Fruit fly (Drosophila melanogaster): Measurements from ENCODE around the gene Archease.

The Archease gene

DNA sequence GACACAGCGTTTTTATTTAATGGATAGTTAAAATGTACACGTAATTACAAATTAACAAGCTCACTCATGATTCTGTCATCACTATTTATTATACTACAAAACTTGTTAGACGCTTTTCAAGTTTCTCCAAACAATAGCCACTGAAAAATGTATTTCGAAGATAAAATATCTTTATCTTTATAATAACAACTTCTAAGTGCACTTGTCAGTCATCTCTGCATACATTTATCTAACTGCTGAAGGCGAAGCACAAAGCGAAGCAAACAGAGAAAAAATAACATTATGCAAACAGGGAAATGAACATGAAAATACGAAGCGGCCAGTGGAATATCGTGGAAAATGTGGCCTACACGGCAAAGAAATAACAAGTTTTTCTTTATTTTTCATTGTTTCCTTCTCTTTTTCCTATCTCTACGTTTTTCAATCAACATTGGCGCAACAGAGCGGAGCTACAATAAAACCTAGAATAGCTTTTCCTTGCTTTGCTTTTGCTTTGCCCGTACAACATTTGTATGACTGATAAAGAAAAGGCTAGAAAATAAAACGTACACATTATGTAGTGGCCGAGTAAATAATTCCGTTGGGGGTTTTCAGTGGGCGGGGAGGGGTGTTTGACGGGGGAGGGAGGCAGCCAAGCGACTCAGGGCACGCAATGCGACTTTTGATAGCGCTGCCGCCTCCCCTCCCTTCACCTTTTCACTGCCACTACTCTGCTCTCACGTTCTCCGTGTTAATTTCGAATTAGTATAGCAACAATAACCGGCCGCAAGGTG is 33.2 kb downstream of the Archease start:
- no peak for TF ChIP-seq pan (optimal IDR thresholded peaks at IDR 0.05)
- no peak for TF ChIP-seq psq (optimal IDR thresholded peaks at IDR 0.05)
- no peak for TF ChIP-seq EcR (GFP tag; optimal IDR thresholded peaks at IDR 0.05)
- no peak for TF ChIP-seq usp (GFP tag; optimal IDR thresholded peaks at IDR 0.05)
- no peak for TF ChIP-seq Dll (optimal IDR thresholded peaks at IDR 0.05)

DNA sequence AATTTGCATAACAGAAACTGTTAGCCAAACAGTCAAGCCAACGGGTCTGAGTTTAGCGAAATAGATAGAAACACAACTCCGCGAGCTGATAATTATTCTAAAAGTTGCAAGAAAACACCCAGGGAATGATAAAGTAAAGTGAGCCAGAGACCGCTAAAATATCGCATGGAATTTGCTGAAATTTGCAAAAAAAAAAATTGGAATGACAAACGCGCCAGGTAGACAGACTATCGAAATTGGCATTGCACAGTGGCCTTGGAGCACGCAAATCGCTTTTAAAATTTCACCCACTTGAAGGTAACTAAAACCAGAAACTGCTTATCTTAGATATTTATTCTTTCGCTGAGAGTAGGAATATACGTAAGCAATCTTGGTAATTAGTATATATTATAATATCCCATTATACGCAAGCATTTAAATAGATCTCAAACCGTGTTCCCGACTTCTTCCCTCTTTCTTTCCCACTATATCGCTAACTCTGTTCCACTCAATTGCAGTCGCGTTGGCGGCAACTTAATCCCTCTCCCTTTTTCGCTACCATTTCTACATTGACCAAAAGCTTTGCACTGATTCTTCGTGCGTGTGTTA is 34.5 kb downstream of the Archease start:
- TF ChIP-seq EcR (GFP tag; optimal IDR thresholded peaks at IDR 0.05): no peak
- no peak for TF ChIP-seq pan (optimal IDR thresholded peaks at IDR 0.05)
- TF ChIP-seq usp (GFP tag; optimal IDR thresholded peaks at IDR 0.05): no peak
- no peak for TF ChIP-seq CG8478 (optimal IDR thresholded peaks at IDR 0.05)

DNA sequence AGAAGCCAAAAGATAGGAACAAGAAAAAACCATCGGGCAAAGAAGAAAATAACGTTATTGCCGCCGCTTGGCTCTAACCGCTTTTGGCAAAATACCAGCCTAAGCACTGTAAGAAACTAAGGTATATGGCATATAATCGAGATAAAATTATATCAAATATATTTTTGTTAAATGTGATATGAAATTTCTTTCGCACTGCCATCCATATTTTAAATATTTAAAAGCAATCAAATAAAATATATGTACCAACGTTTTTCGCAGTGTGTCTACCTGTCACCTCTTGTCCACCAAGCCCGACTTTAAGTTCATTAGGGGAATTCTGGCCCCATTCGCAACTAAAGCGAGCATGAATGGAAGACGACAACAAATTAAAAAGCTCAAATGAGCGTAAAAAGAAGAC is 35.0 kb downstream of the Archease start:
- TF ChIP-seq CG8478 (optimal IDR thresholded peaks at IDR 0.05): no peak
- no peak for TF ChIP-seq usp (GFP tag; optimal IDR thresholded peaks at IDR 0.05)
- TF ChIP-seq EcR (GFP tag; optimal IDR thresholded peaks at IDR 0.05): no peak
- TF ChIP-seq Dll (optimal IDR thresholded peaks at IDR 0.05): no peak
- no peak for TF ChIP-seq psq (optimal IDR thresholded peaks at IDR 0.05)
- TF ChIP-seq pan (optimal IDR thresholded peaks at IDR 0.05): no peak

DNA sequence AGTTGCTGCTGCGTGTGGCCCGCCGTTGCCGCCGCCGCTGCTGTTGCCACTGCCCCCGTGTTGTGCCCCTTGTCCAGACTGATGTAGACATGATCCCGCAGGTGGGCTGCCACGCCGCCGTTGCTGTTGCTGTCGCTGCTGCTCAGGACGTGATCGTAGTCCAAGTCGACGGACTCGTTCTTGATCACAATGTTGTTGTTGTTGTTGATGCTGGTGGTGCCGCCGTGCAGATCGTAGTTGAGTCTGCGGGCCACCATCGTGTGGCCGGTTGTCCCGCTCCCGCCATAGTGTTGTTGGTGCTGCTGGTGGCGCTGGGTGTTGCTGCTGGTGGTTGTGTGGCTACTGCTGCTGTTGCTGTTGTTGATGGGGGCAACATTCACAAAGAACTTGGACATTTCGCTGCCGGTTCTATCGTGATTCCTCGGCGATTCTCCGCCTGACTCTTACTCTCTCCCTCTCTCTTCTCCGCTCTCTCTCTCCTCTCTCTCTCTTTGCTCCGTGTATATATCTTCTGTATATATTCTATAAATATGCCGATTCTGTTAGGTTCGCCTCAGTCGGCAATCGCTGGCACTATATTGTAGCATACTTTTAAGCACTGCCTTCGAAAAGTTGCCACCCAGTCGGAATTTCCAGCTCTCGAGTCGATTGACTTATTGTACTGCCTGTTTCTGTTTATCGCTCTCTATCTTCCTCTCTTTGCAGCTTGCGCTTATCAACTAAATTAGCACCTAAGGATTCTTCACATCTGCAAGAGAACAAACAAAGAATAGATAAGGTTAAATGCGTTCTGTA is 36.5 kb downstream of the Archease start:
- TF ChIP-seq EcR (GFP tag; optimal IDR thresholded peaks at IDR 0.05) (no peak), CG8478 (optimal IDR thresholded peaks at IDR 0.05) (no peak), Dll (optimal IDR thresholded peaks at IDR 0.05) (peak; percentile 65)

DNA sequence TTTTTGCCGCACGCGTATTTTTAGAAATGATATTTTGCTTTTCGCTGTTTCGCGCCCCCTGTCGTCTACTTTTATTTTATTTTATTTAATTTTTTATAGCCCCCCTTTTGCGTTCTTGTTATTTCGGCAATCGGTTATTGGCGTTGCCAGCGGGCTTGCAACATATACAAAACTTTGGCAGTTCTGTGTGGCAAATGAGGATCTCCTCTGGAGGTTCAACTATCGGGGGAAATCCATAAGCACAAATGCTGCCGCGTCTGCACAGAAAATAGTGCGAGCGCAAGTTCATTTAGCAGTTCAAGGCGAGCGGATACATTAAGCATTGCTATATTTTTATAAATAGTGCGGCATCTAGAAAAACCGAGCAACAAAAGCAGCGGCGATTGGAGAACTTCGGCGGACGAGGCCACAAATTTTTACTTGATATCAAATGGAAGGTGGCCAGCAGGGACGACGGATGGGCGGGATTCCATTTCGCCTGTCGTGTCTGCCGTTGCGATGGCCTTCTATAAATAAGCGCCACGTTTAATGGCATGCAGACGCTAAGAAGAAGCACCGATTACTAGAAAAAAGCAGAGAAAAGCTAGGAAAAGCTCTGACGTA is 38.3 kb downstream of the Archease start:
- no peak for TF ChIP-seq pan (optimal IDR thresholded peaks at IDR 0.05)
- TF ChIP-seq Dll (optimal IDR thresholded peaks at IDR 0.05): no peak
- TF ChIP-seq EcR (GFP tag; optimal IDR thresholded peaks at IDR 0.05): no peak
- no peak for TF ChIP-seq usp (GFP tag; optimal IDR thresholded peaks at IDR 0.05)
- no peak for TF ChIP-seq CG8478 (optimal IDR thresholded peaks at IDR 0.05)
- TF ChIP-seq psq (optimal IDR thresholded peaks at IDR 0.05): no peak

DNA sequence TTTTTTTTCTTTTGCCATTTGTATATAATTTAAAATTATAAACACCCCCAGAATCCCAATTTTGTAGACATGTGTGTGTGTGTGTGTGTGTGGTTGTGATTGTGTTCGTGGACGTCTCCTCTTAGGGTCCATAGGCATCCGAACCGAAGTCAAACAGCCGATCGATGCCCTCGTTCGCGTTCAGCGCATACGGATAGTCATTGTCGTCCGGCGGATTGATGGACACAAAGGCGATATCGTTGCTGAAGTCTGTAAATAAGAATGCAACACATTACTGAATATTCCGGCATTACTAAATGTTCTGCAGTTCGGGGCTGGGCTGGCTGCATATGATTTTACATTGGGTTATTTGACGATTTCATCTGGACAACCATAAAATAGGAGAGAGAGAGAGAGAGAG is 41.3 kb downstream of the Archease start:
- TF ChIP-seq EcR (GFP tag; optimal IDR thresholded peaks at IDR 0.05): no peak
- TF ChIP-seq Dll (optimal IDR thresholded peaks at IDR 0.05): no peak
- TF ChIP-seq psq (optimal IDR thresholded peaks at IDR 0.05): no peak
- no peak for TF ChIP-seq CG8478 (optimal IDR thresholded peaks at IDR 0.05)
- no peak for TF ChIP-seq pan (optimal IDR thresholded peaks at IDR 0.05)
- no peak for TF ChIP-seq usp (GFP tag; optimal IDR thresholded peaks at IDR 0.05)

DNA sequence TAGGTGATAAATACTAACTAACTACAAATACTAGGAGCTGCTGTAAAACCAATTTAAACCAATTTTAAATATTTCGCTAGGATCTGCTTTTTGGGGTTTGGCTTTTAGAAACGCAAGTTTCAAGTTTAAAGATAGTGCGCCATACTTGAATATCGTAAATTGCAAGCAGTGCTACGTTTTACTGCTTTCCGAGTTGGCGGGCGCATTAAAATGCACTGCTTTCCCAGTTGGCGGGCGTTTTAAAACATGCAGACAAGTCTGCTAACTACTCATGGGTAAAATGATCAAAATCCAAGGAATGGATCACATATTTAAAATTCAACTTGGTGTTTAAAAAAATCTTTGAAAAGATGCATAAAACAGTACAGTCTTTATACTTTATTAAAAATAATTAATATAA is 43.0 kb downstream of the Archease start:
- TF ChIP-seq pan (optimal IDR thresholded peaks at IDR 0.05): no peak
- no peak for TF ChIP-seq CG8478 (optimal IDR thresholded peaks at IDR 0.05)
- no peak for TF ChIP-seq Dll (optimal IDR thresholded peaks at IDR 0.05)
- TF ChIP-seq EcR (GFP tag; optimal IDR thresholded peaks at IDR 0.05): no peak

DNA sequence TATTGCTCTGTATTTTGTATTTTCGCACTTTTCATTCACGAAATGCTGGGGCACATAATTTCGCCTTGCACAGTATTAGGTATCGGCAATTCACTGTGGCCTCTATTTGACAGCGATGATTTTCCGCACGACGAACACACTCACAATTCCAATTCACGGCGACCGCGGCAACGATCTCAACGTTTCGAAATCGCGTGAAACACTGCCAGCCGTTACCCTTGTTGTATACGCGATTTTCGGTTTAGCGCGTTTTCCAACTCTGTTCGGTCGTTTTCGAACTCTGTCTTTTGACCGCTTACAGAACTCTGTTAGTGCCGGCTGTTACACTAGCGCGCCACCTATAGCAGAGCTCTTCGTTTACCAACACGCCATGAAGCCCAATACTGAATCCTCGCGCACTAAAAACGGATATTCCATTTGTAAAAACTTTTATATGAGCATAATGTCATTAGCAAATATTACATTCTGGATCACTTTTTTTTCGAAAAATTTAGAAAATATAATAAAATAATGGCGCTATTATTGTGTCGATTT is 43.6 kb downstream of the Archease start, which contains the start of gene InR:
InR (minus strand) TSS at position 205 of the 534 bp plus-strand sequence.
- no peak for TF ChIP-seq CG8478 (optimal IDR thresholded peaks at IDR 0.05)
- no peak for TF ChIP-seq pan (optimal IDR thresholded peaks at IDR 0.05)
- TF ChIP-seq usp (GFP tag; optimal IDR thresholded peaks at IDR 0.05): no peak
- no peak for TF ChIP-seq EcR (GFP tag; optimal IDR thresholded peaks at IDR 0.05)
- TF ChIP-seq Dll (optimal IDR thresholded peaks at IDR 0.05): no peak
- TF ChIP-seq psq (optimal IDR thresholded peaks at IDR 0.05): no peak

DNA sequence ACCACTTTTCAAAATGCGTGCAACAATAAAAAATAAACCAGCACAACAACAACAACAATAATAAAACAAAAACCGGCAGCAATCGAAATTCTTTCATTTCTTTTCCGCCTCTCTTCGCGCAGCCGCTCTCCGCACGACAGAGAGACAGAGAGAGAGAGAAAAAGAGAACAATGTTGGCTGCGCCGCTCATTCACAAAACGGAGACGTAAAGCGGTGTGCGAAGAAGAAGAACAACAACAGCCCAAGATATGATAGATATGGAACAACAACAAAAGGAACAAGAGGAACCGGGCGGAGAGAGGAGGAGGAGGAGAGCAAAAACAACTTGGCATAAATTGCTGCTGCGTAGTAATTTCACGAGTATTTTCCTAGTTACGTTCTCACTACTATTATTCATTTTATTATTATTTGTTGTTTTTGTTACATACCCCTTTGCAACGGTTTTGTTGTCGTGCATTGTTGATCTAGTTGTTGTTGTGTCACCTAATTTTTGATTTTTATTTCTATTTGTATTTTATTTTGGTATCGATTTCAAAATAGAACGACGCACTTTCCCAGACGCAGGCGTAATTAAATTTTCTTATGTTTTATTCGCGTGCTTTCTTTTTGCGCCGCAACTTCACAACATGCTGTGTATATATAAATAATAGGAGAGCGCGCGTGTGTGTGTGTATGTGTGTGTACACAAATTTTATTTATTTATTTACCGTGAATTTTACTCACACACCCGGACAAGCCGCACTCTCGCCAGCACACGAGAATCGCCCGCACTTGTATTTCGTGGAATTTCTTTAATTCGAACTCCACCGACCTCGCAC is 44.3 kb downstream of the Archease start:
- TF ChIP-seq usp (GFP tag; optimal IDR thresholded peaks at IDR 0.05): no peak
- no peak for TF ChIP-seq CG8478 (optimal IDR thresholded peaks at IDR 0.05)
- TF ChIP-seq psq (optimal IDR thresholded peaks at IDR 0.05): no peak
- TF ChIP-seq EcR (GFP tag; optimal IDR thresholded peaks at IDR 0.05): no peak
- peak; percentile 86 for TF ChIP-seq Dll (optimal IDR thresholded peaks at IDR 0.05)
- TF ChIP-seq pan (optimal IDR thresholded peaks at IDR 0.05): no peak

DNA sequence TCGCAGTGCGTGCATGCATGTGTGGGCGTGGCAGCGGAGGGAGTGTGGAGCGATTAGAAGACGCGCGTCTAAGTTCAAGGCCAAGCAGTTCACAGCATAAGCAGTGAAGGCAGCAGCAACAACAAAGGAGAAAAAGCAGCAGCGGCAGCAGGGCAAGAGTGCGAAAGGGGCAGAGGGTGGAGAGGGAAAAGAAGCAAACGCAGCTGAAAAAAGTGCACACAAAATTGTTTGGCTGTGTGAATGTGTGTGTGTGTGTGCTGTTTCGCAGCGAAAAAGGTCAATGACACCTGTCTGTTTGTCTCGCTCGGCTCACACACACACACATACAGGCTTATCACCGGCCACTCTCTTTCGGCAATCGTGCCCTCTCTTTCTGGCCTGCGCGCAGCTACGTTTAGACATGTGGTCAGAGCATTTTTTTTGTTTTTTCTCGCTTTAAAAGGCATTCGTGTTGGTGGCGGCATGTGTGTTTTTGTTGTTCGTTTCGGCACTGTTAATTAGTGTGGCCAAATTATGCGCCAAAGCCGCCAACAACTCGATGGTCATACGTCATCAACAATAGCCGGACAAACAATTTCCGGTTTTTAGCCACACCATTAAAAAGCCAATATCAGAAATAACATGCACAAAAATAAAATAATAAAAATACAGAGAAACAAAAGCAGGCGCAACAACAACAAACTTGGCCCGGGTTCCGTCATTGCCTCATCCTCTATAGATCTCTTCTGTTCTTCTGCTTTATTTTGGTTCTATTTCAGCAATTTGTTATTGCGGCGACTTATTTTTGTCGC is 46.5 kb downstream of the Archease start:
- TF ChIP-seq EcR (GFP tag; optimal IDR thresholded peaks at IDR 0.05): peak; percentile 92 to 96
- TF ChIP-seq Dll (optimal IDR thresholded peaks at IDR 0.05): peak; percentile 45
- no peak for TF ChIP-seq pan (optimal IDR thresholded peaks at IDR 0.05)
- no peak for TF ChIP-seq CG8478 (optimal IDR thresholded peaks at IDR 0.05)
- no peak for TF ChIP-seq usp (GFP tag; optimal IDR thresholded peaks at IDR 0.05)
- TF ChIP-seq psq (optimal IDR thresholded peaks at IDR 0.05): no peak
